Worm (Caenorhabditis elegans) whole organism, young adult: ENCODE results near the gene T06E8.8.

Source experiments
- B0019.2 ChIP-seq: fragments of 200-800 bp; sonication (Bioruptor generic); conservative IDR thresholded peaks from 2 replicates; pipeline ENCODE4 v1.3.6; 2022; ENCODE audit warnings: missing genetic modification reagents, missing genetic modification characterization, missing compliant biosample characterization
- C06A6.2 ChIP-seq: fragments of 200-800 bp; sonication (Bioruptor generic); conservative IDR thresholded peaks from 2 replicates; pipeline ENCODE4 v1.3.6; 2022; ENCODE audit warnings: missing genetic modification characterization, missing compliant biosample characterization
- D2030.7 ChIP-seq: fragments of 200-800 bp; sonication (Bioruptor generic); IDR thresholded peaks from 2 replicates; pipeline ENCODE4 v1.3.6; 2022; ENCODE audit warnings: missing genetic modification reagents, missing genetic modification characterization, missing compliant biosample characterization
- F33H1.4 ChIP-seq: fragments of 200-800 bp; sonication (Bioruptor generic); IDR thresholded peaks from 2 replicates; pipeline ENCODE4 v1.3.6; 2022; ENCODE audit warnings: missing genetic modification reagents, missing genetic modification characterization, missing compliant biosample characterization
- F37B4.10 ChIP-seq: fragments of 200-800 bp; sonication (Bioruptor generic); IDR thresholded peaks from 2 replicates; pipeline ENCODE4 v1.3.6; 2022; ENCODE audit warnings: missing genetic modification characterization, missing compliant biosample characterization
- F57A8.1 ChIP-seq: fragments of 200-800 bp; sonication (Bioruptor generic); optimal IDR thresholded peaks from 2 replicates; lab custom pipeline; 2018; ENCODE audit warnings: mild to moderate bottlenecking, missing genetic modification characterization, moderate library complexity, missing compliant biosample characterization
- K12H6.12 ChIP-seq: fragments of 200-800 bp; sonication (Bioruptor generic); optimal IDR thresholded peaks from 2 replicates; lab custom pipeline; 2018; ENCODE audit warnings: mild to moderate bottlenecking, missing genetic modification characterization, missing compliant biosample characterization
- T07F8.4 ChIP-seq: sonication (generic microtip); optimal IDR thresholded peaks from 2 replicates; lab custom pipeline; 2016; ENCODE audit warnings: mild to moderate bottlenecking, missing genetic modification characterization, moderate library complexity, missing compliant biosample characterization
- Y56A3A.18 ChIP-seq: fragments of 200-800 bp; sonication (Bioruptor generic); IDR thresholded peaks from 2 replicates; pipeline ENCODE4 v1.3.6; 2022; ENCODE audit warnings: missing genetic modification reagents, missing genetic modification characterization, missing compliant biosample characterization
- Y79H2A.3 ChIP-seq: fragments of 200-800 bp; sonication (Bioruptor generic); conservative IDR thresholded peaks from 2 replicates; pipeline ENCODE4 v1.3.6; 2022; ENCODE audit warnings: missing genetic modification reagents, missing genetic modification characterization, missing compliant biosample characterization
- akir-1 ChIP-seq: fragments of 200-800 bp; sonication (Bioruptor generic); optimal IDR thresholded peaks from 2 replicates; lab custom pipeline; 2018; ENCODE audit warnings: mild to moderate bottlenecking, missing genetic modification characterization, moderate library complexity, missing compliant biosample characterization
- athp-1 ChIP-seq: sonication (generic microtip); optimal IDR thresholded peaks from 2 replicates; lab custom pipeline; 2017; ENCODE audit warnings: mild to moderate bottlenecking, missing genetic modification characterization, missing compliant biosample characterization
- attf-5 ChIP-seq: fragments of 200-800 bp; sonication (Bioruptor generic); optimal IDR thresholded peaks from 2 replicates; lab custom pipeline; 2018; ENCODE audit warnings: mild to moderate bottlenecking, missing genetic modification characterization, missing compliant biosample characterization
- bed-1 ChIP-seq: fragments of 200-800 bp; sonication (Bioruptor generic); IDR thresholded peaks from 2 replicates; pipeline ENCODE4 v1.3.6; 2022; ENCODE audit warnings: missing genetic modification reagents, missing genetic modification characterization, missing compliant biosample characterization
- bed-2 ChIP-seq: fragments of 200-800 bp; sonication (Bioruptor generic); IDR thresholded peaks from 2 replicates; pipeline ENCODE4 v1.3.6; 2022; ENCODE audit warnings: missing genetic modification reagents, missing genetic modification characterization, missing compliant biosample characterization
- cebp-1 ChIP-seq, 2 experiments: fragments of 200-800 bp in 1 of 2; sonication (Bioruptor generic) in 1 of 2; sonication (generic microtip) in 1 of 2; IDR thresholded peaks in 1 of 2; optimal IDR thresholded peaks in 1 of 2; 2 replicates each; pipeline versions ENCODE4 v1.3.6 to Lab custom; 2017 to 2022; ENCODE audit warnings: missing compliant biosample characterization in 2 of 2, missing genetic modification characterization in 2 of 2, mild to moderate bottlenecking in 1 of 2, missing genetic modification reagents in 1 of 2, moderate library complexity in 1 of 2
- ceh-100 ChIP-seq: fragments of 200-800 bp; sonication (Bioruptor generic); IDR thresholded peaks from 2 replicates; pipeline ENCODE4 v1.3.6; 2022; ENCODE audit warnings: missing genetic modification reagents, missing genetic modification characterization, missing compliant biosample characterization
- ceh-58 ChIP-seq: fragments of 200-800 bp; sonication (Bioruptor generic); IDR thresholded peaks from 2 replicates; pipeline ENCODE4 v1.3.6; 2022; ENCODE audit warnings: missing genetic modification characterization, missing compliant biosample characterization
- dpff-1 ChIP-seq: sonication (generic microtip); optimal IDR thresholded peaks from 2 replicates; lab custom pipeline; 2017; ENCODE audit warnings: mild to moderate bottlenecking, missing genetic modification characterization, missing compliant biosample characterization
- efl-1 ChIP-seq: fragments of 150-350 bp; optimal IDR thresholded peaks from 2 replicates; lab custom pipeline; 2014; ENCODE audit warnings: missing biosample characterization, missing genetic modification reagents, missing genetic modification characterization
- egrh-3 ChIP-seq: fragments of 200-800 bp; sonication (Bioruptor generic); IDR thresholded peaks from 2 replicates; pipeline ENCODE4 v1.3.6; 2022; ENCODE audit warnings: missing genetic modification reagents, missing genetic modification characterization, missing compliant biosample characterization
- hmg-20 ChIP-seq: fragments of 200-800 bp; sonication (Bioruptor generic); IDR thresholded peaks from 2 replicates; pipeline ENCODE4 v1.3.6; 2022; ENCODE audit warnings: missing genetic modification reagents, missing genetic modification characterization, missing compliant biosample characterization
- hrde-1 ChIP-seq: sonication (generic microtip); optimal IDR thresholded peaks from 2 replicates; lab custom pipeline; 2016; ENCODE audit warnings: missing genetic modification characterization, mild to moderate bottlenecking, missing compliant biosample characterization, moderate library complexity, missing genotype, missing genetic modification reagents, borderline replicate concordance
- hsf-1 ChIP-seq: fragments of 200-800 bp; sonication (Bioruptor generic); IDR thresholded peaks from 2 replicates; pipeline ENCODE4 v1.3.6; 2022; ENCODE audit warnings: missing genetic modification reagents, missing genetic modification characterization, missing compliant biosample characterization
- lag-1 ChIP-seq: fragments of 200-800 bp; sonication (Bioruptor generic); IDR thresholded peaks from 2 replicates; pipeline ENCODE4 v1.3.6; 2022; ENCODE audit warnings: missing genetic modification reagents, missing genetic modification characterization, missing compliant biosample characterization
- let-607 ChIP-seq, 2 experiments: fragments of 200-800 bp in 1 of 2; sonication (Bioruptor generic) in 1 of 2; sonication (generic microtip) in 1 of 2; optimal IDR thresholded peaks; 2 replicates each; lab custom pipeline; 2016 to 2018; ENCODE audit warnings: mild to moderate bottlenecking in 2 of 2, missing compliant biosample characterization in 2 of 2, missing genetic modification characterization in 2 of 2, moderate library complexity in 2 of 2, missing genotype in 1 of 2
- lin-26 ChIP-seq: fragments of 200-800 bp; sonication (Bioruptor generic); IDR thresholded peaks from 2 replicates; pipeline ENCODE4 v1.3.6; 2022; ENCODE audit warnings: missing genetic modification reagents, missing genetic modification characterization, missing compliant biosample characterization
- lin-35 ChIP-seq, 3 experiments: fragments of 150-350 bp in 2 of 3; sonication (generic microtip) in 1 of 3; optimal IDR thresholded peaks; 2 replicates each; lab custom pipeline; 2014 to 2018; ENCODE audit warnings: missing biosample characterization in 3 of 3, missing genetic modification characterization in 3 of 3, missing genetic modification reagents in 3 of 3
- lin-40 ChIP-seq: sonication (generic microtip); optimal IDR thresholded peaks from 2 replicates; lab custom pipeline; 2016; ENCODE audit warnings: missing genetic modification characterization, mild to moderate bottlenecking, missing compliant biosample characterization, missing genotype, missing genetic modification reagents
- lin-54 ChIP-seq: fragments of 200-800 bp; sonication (Bioruptor generic); optimal IDR thresholded peaks from 2 replicates; lab custom pipeline; 2018; ENCODE audit warnings: mild to moderate bottlenecking, missing genetic modification characterization, missing compliant biosample characterization
- lir-1 ChIP-seq: fragments of 200-800 bp; sonication (Bioruptor generic); conservative IDR thresholded peaks from 2 replicates; pipeline ENCODE4 v1.3.6; 2022; ENCODE audit warnings: missing genetic modification reagents, missing genetic modification characterization, missing compliant biosample characterization
- madf-8 ChIP-seq: fragments of 200-800 bp; sonication (Bioruptor generic); conservative IDR thresholded peaks from 2 replicates; pipeline ENCODE4 v1.3.6; 2022; ENCODE audit warnings: missing genetic modification reagents, missing genetic modification characterization, missing compliant biosample characterization
- nfyb-1 ChIP-seq: fragments of 200-800 bp; sonication (Bioruptor generic); IDR thresholded peaks from 2 replicates; pipeline ENCODE4 v1.3.6; 2022; ENCODE audit warnings: missing genetic modification reagents, missing genetic modification characterization, missing compliant biosample characterization
- nhr-179 ChIP-seq: sonication (generic microtip); optimal IDR thresholded peaks from 2 replicates; lab custom pipeline; 2016; ENCODE audit warnings: mild to moderate bottlenecking, missing genetic modification characterization, missing compliant biosample characterization
- nhr-27 ChIP-seq: fragments of 200-800 bp; sonication (Bioruptor generic); optimal IDR thresholded peaks from 2 replicates; lab custom pipeline; 2018; ENCODE audit warnings: mild to moderate bottlenecking, missing genetic modification characterization, moderate library complexity, missing compliant biosample characterization
- nhr-90 ChIP-seq: sonication (generic microtip); optimal IDR thresholded peaks from 2 replicates; lab custom pipeline; 2016; ENCODE audit warnings: missing genotype, mild to moderate bottlenecking, missing genetic modification characterization, missing compliant biosample characterization
- pbrm-1 ChIP-seq: fragments of 200-800 bp; sonication (Bioruptor generic); IDR thresholded peaks from 2 replicates; pipeline ENCODE4 v1.3.6; 2022; ENCODE audit warnings: missing genetic modification reagents, missing genetic modification characterization, missing compliant biosample characterization
- rcor-1 ChIP-seq: fragments of 200-800 bp; sonication (Bioruptor generic); IDR thresholded peaks from 2 replicates; pipeline ENCODE4 v1.3.6; 2022; ENCODE audit warnings: missing genetic modification reagents, missing genetic modification characterization, missing compliant biosample characterization
- rec-8 ChIP-seq, 2 experiments: sonication (generic microtip); optimal IDR thresholded peaks; 2 replicates each; lab custom pipeline; 2016; ENCODE audit warnings: mild to moderate bottlenecking in 2 of 2, missing genetic modification characterization in 2 of 2, missing genetic modification reagents in 2 of 2, missing genotype in 2 of 2, missing biosample characterization in 1 of 2, missing compliant biosample characterization in 1 of 2, moderate library complexity in 1 of 2
- rpc-1 ChIP-seq, 2 experiments: fragments of 150-350 bp in 1 of 2; sonication (generic microtip) in 1 of 2; optimal IDR thresholded peaks; 2 replicates each; lab custom pipeline; 2014 to 2018; ENCODE audit warnings: missing biosample characterization in 1 of 2, missing genetic modification characterization in 1 of 2, missing genetic modification reagents in 1 of 2, missing genotype in 1 of 2
- tbp1 ChIP-seq: fragments of 200-800 bp; sonication (Bioruptor generic); optimal IDR thresholded peaks from 2 replicates; lab custom pipeline; 2018; ENCODE audit warnings: mild to moderate bottlenecking, missing genetic modification characterization, missing compliant biosample characterization
- xnd-1 ChIP-seq: sonication (generic microtip); optimal IDR thresholded peaks from 2 replicates; lab custom pipeline; 2016; ENCODE audit warnings: missing genotype, missing genetic modification reagents, missing genetic modification characterization, missing compliant biosample characterization
- zim-3 ChIP-seq: sonication (generic microtip); optimal IDR thresholded peaks from 2 replicates; lab custom pipeline; 2017; ENCODE audit warnings: mild to moderate bottlenecking, missing genetic modification characterization, moderate library complexity, missing compliant biosample characterization
- ztf-28 ChIP-seq: fragments of 200-800 bp; sonication (Bioruptor generic); IDR thresholded peaks from 2 replicates; pipeline ENCODE4 v1.3.6; 2022; ENCODE audit warnings: missing genetic modification reagents, missing genetic modification characterization, missing compliant biosample characterization
- ztf-3 ChIP-seq: fragments of 200-800 bp; sonication (Bioruptor generic); optimal IDR thresholded peaks from 2 replicates; lab custom pipeline; 2018; ENCODE audit warnings: mild to moderate bottlenecking, missing genetic modification characterization, missing compliant biosample characterization

The T06E8.8 gene

DNA sequence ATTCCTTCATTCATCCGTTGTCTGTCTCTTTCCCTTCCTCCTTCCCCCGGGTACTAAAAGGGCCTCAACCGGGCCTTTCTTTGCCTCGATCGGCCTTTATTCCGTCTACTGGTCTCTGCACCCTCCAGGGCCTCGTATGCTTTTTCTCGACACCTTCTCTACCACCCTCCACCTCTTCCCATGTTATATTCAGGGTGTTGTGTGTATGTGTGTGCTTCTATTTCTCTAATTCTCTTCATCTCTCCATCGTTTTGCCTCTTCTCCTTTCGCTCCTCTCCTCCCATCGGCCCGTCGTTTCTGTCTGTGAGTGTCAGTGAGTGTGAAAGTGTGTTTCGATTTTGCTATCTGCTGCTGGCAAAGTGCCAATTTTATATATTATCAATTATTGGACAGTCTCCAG lies 3.7 kb upstream of the T06E8.8 start (continued):
- TF ChIP-seq let-607 (tag; optimal IDR thresholded peaks at IDR 0.05; lab: Kevin White, UChicago), result peak in 1 of 2 experiments; percentile 27
- TF ChIP-seq hrde-1 (tag; lab: Kevin White, UChicago), result no peak
- peak; percentile 55 for TF ChIP-seq lin-40 (tag; lab: Kevin White, UChicago)
- no peak for TF ChIP-seq lag-1 (GFP tag; lab: Robert Waterston, UW)
- TF ChIP-seq nhr-27 (tag; lab: Kevin White, UChicago), result no peak
- TF ChIP-seq efl-1 (GFP tag; lab: Kevin White, UChicago), result no peak
- TF ChIP-seq rec-8 (tag; optimal IDR thresholded peaks at IDR 0.05; lab: Kevin White, UChicago), result no peak
- TF ChIP-seq tbp1 (GFP tag; lab: Kevin White, UChicago), result peak; percentile 33
- TF ChIP-seq bed-2, result no peak
- no peak for TF ChIP-seq B0019.2 (GFP tag; lab: Robert Waterston, UW)
- no peak for TF ChIP-seq madf-8 (GFP tag; lab: Robert Waterston, UW)
- TF ChIP-seq zim-3 (tag; lab: Kevin White, UChicago), result no peak
- peak; percentile 82 for TF ChIP-seq Y56A3A.18 (GFP tag; lab: Robert Waterston, UW)
- no peak for TF ChIP-seq T07F8.4 (tag; lab: Kevin White, UChicago)
- TF ChIP-seq F33H1.4 (GFP tag; lab: Robert Waterston, UW), result no peak
- peak; percentile 36 for TF ChIP-seq lin-54 (GFP tag; lab: Kevin White, UChicago)
- peak; percentile 32 for TF ChIP-seq attf-5 (GFP tag; lab: Kevin White, UChicago)
- TF ChIP-seq K12H6.12, result peak; percentile 49

DNA sequence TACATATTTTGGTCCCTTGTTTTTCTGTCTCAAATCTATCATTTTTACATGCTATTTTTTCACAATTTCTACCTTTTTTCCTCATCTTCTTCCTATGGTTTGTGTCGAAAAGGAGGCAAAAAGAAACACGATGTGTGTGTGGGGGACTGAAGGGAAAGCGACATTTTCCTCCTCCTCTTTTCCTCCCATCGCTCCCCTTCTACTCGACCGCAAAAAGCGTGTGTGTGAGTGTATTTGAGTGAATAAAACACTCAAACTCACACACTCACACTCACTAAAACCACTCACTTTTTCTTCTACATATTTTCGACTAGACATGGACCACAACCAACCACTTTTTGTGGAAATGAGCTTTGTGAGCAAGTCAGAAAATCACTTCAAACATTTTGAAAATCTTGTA lies 2.1 kb upstream of the T06E8.8 start:
- TF ChIP-seq ztf-3 (GFP tag; lab: Kevin White, UChicago) (no peak), lir-1 (peak; percentile 92), athp-1 (no peak), C06A6.2 (GFP tag; lab: Robert Waterston, UW) (no peak), Y79H2A.3 (GFP tag; lab: Robert Waterston, UW) (no peak), rpc-1 (optimal IDR thresholded peaks at IDR 0.05; lab: Kevin White, UChicago) (no peak), rpc-1 (tag; optimal IDR thresholded peaks at IDR 0.05; lab: Kevin White, UChicago) (no peak), ceh-100 (GFP tag; lab: Robert Waterston, UW) (no peak), hsf-1 (no peak), D2030.7 (no peak), cebp-1 (GFP tag; IDR thresholded peaks at IDR 0.05; lab: Robert Waterston, UW) (no peak), cebp-1 (tag; optimal IDR thresholded peaks at IDR 0.05; lab: Kevin White, UChicago) (peak; percentile 20), rcor-1 (GFP tag; lab: Robert Waterston, UW) (no peak), akir-1 (GFP tag; lab: Kevin White, UChicago) (no peak), lin-40 (tag; lab: Kevin White, UChicago) (no peak), dpff-1 (tag; lab: Kevin White, UChicago) (no peak), nhr-90 (tag; lab: Kevin White, UChicago) (no peak), lin-26 (GFP tag; lab: Robert Waterston, UW) (no peak), egrh-3 (GFP tag; lab: Robert Waterston, UW) (no peak), F37B4.10 (no peak), bed-1 (GFP tag; lab: Robert Waterston, UW) (no peak), nhr-179 (tag; lab: Kevin White, UChicago) (no peak), lin-35 (GFP tag; optimal IDR thresholded peaks at IDR 0.05; lab: Kevin White, UChicago) (peak in 1 of 3 experiments; percentile 21), ceh-58 (no peak), nhr-27 (tag; lab: Kevin White, UChicago) (no peak), ztf-28 (0 out of 2 replicates have a peak, but pooled peaks have one; percentile 7), nfyb-1 (GFP tag; lab: Robert Waterston, UW) (no peak), xnd-1 (tag; lab: Kevin White, UChicago) (no peak), pbrm-1 (0 out of 2 replicates have a peak, but pooled peaks have one; percentile 40), F57A8.1 (GFP tag; lab: Kevin White, UChicago) (no peak), hrde-1 (tag; lab: Kevin White, UChicago) (no peak), hmg-20 (GFP tag; lab: Robert Waterston, UW) (no peak), efl-1 (GFP tag; lab: Kevin White, UChicago) (no peak), madf-8 (GFP tag; lab: Robert Waterston, UW) (no peak), K12H6.12 (peak; percentile 47)
